Fruit fly (Drosophila melanogaster) whole organism, embryonic: ENCODE data around the gene Tgt.
A peak's percentile ranks its signal among the peaks of the same experiment; 100 is the strongest.

Experiments used
- Bgb ChIP-seq: fragments of 200-800 bp; sonication (Bioruptor generic); IDR thresholded peaks from 2 replicates; pipeline ENCODE4 v1.3.6; 2022; ENCODE audit warnings: missing biosample characterization, missing genetic modification characterization; ENCODE audit not compliant: partially characterized antibody
- Blimp-1 ChIP-seq: fragments of 200-800 bp; sonication (Bioruptor generic); optimal IDR thresholded peaks from 3 replicates; lab custom pipeline; 2018; ENCODE audit warnings: missing biosample characterization, missing genetic modification characterization, mild to moderate bottlenecking, moderate library complexity, missing genetic modification reagents
- CG10267 ChIP-seq: fragments of 200-800 bp; sonication (Bioruptor generic); optimal IDR thresholded peaks from 2 replicates; lab custom pipeline; 2018; ENCODE audit warnings: missing biosample characterization, mild to moderate bottlenecking, missing genetic modification characterization, moderate library complexity
- CG10654 ChIP-seq: fragments of 200-800 bp; sonication (Bioruptor generic); optimal IDR thresholded peaks from 2 replicates; lab custom pipeline; 2016; ENCODE audit warnings: missing biosample characterization, missing genetic modification characterization
- CG10959 ChIP-seq: fragments of 200-800 bp; sonication (Bioruptor generic); IDR thresholded peaks from 2 replicates; pipeline ENCODE4 v1.3.6; 2022; ENCODE audit warnings: missing biosample characterization, missing genetic modification characterization
- CG10979 ChIP-seq: fragments of 200-800 bp; sonication (Bioruptor generic); optimal IDR thresholded peaks from 2 replicates; lab custom pipeline; 2018; ENCODE audit warnings: missing biosample characterization, mild to moderate bottlenecking, missing genetic modification characterization, moderate library complexity
- CG11695 ChIP-seq: fragments of 200-800 bp; sonication (Bioruptor generic); IDR thresholded peaks from 3 replicates; pipeline ENCODE4 v1.3.6; 2022; ENCODE audit warnings: missing biosample characterization, missing genetic modification characterization
- CG12659 ChIP-seq: fragments of 200-800 bp; sonication (Bioruptor generic); optimal IDR thresholded peaks from 3 replicates; lab custom pipeline; 2017; ENCODE audit warnings: mild to moderate bottlenecking, missing biosample characterization, missing genetic modification reagents, missing genetic modification characterization
- CG12744 ChIP-seq: fragments of 200-800 bp; sonication (Bioruptor generic); optimal IDR thresholded peaks from 2 replicates; lab custom pipeline; 2016; ENCODE audit warnings: missing biosample characterization, missing genetic modification characterization
- CG14014 ChIP-seq: fragments of 200-800 bp; sonication (Bioruptor generic); IDR thresholded peaks from 2 replicates; pipeline ENCODE4 v1.3.6; 2022; ENCODE audit warnings: missing biosample characterization, missing genetic modification characterization
- CG14667 ChIP-seq: fragments of 200-800 bp; sonication (Bioruptor generic); IDR thresholded peaks from 2 replicates; pipeline ENCODE4 v1.3.6; 2022; ENCODE audit warnings: missing biosample characterization, missing genetic modification characterization
- CG15479 ChIP-seq: fragments of 200-800 bp; sonication (Bioruptor generic); optimal IDR thresholded peaks from 3 replicates; lab custom pipeline; 2019; ENCODE audit warnings: missing biosample characterization, mild to moderate bottlenecking, missing genetic modification characterization, moderate library complexity
- CG17385 ChIP-seq: fragments of 200-800 bp; sonication (Bioruptor generic); optimal IDR thresholded peaks from 3 replicates; lab custom pipeline; 2018; ENCODE audit warnings: missing biosample characterization, mild to moderate bottlenecking, missing genetic modification characterization
- CG18476 ChIP-seq: fragments of 200-800 bp; sonication (Bioruptor generic); optimal IDR thresholded peaks from 2 replicates; lab custom pipeline; 2016; ENCODE audit warnings: missing biosample characterization, mild to moderate bottlenecking, missing genetic modification characterization
- CG30431 ChIP-seq: fragments of 200-800 bp; sonication (Bioruptor generic); optimal IDR thresholded peaks from 2 replicates; lab custom pipeline; 2017; ENCODE audit warnings: missing biosample characterization, missing genetic modification characterization
- CG32532 ChIP-seq: fragments of 200-800 bp; sonication (Bioruptor generic); IDR thresholded peaks from 2 replicates; pipeline ENCODE4 v1.3.6; 2022; ENCODE audit warnings: missing biosample characterization, missing genetic modification characterization
- CG4404 ChIP-seq: fragments of 200-800 bp; sonication (Bioruptor generic); IDR thresholded peaks from 2 replicates; pipeline ENCODE4 v1.3.6; 2022; ENCODE audit warnings: missing biosample characterization, missing genetic modification characterization
- CG7963 ChIP-seq: fragments of 200-800 bp; sonication (Bioruptor generic); IDR thresholded peaks from 3 replicates; pipeline ENCODE4 v1.3.6; 2022; ENCODE audit warnings: missing biosample characterization, missing genetic modification characterization; ENCODE audit not compliant: partially characterized antibody
- CG8944 ChIP-seq: fragments of 200-800 bp; sonication (Bioruptor generic); optimal IDR thresholded peaks from 3 replicates; lab custom pipeline; 2016; ENCODE audit warnings: missing biosample characterization, missing genetic modification characterization
- CG9437 ChIP-seq: fragments of 200-800 bp; sonication (Bioruptor generic); optimal IDR thresholded peaks from 2 replicates; lab custom pipeline; 2018; ENCODE audit warnings: missing biosample characterization, mild to moderate bottlenecking, missing genetic modification characterization
- CG9797 ChIP-seq: fragments of 200-800 bp; sonication (Bioruptor generic); optimal IDR thresholded peaks from 3 replicates; lab custom pipeline; 2018; ENCODE audit warnings: missing biosample characterization, mild to moderate bottlenecking, missing genetic modification characterization
- CHES-1-like ChIP-seq: fragments of 200-800 bp; sonication (Bioruptor generic); optimal IDR thresholded peaks from 2 replicates; lab custom pipeline; 2016; ENCODE audit warnings: missing biosample characterization, missing genetic modification characterization
- Eip74EF ChIP-seq, 2 experiments: fragments of 200-800 bp in 1 of 2; fragments of >200 bp in 1 of 2; sonication (Bioruptor generic) in 1 of 2; optimal IDR thresholded peaks; 2 replicates each; lab custom pipeline; 2017 to 2019; ENCODE audit warnings: missing biosample characterization in 2 of 2, missing genetic modification characterization in 2 of 2, mild to moderate bottlenecking in 1 of 2, moderate library complexity in 1 of 2
- Fer2 ChIP-seq: fragments of 200-800 bp; sonication (Bioruptor generic); optimal IDR thresholded peaks from 2 replicates; lab custom pipeline; 2018; ENCODE audit warnings: missing biosample characterization, mild to moderate bottlenecking, missing genetic modification characterization, moderate library complexity
- GATAe ChIP-seq: fragments of 200-800 bp; sonication (Bioruptor generic); conservative IDR thresholded peaks from 2 replicates; pipeline ENCODE4 v1.3.6; 2022; ENCODE audit warnings: missing biosample characterization, missing genetic modification characterization
- Hand ChIP-seq: fragments of 200-800 bp; sonication (Bioruptor generic); optimal IDR thresholded peaks from 2 replicates; lab custom pipeline; 2017; ENCODE audit warnings: mild to moderate bottlenecking, missing biosample characterization, missing genetic modification reagents, missing genetic modification characterization
- Hr3 ChIP-seq: fragments of 200-800 bp; sonication (Bioruptor generic); optimal IDR thresholded peaks from 3 replicates; lab custom pipeline; 2016; ENCODE audit warnings: missing biosample characterization, missing genetic modification characterization
- Mes4 ChIP-seq: fragments of 200-800 bp; sonication (Bioruptor generic); optimal IDR thresholded peaks from 2 replicates; lab custom pipeline; 2016; ENCODE audit warnings: missing biosample characterization, missing genetic modification characterization
- NfI ChIP-seq: fragments of 200-800 bp; sonication (Bioruptor generic); optimal IDR thresholded peaks from 3 replicates; lab custom pipeline; 2018; ENCODE audit warnings: missing biosample characterization, mild to moderate bottlenecking, missing genetic modification characterization, moderate library complexity
- br ChIP-seq: fragments of >200 bp; optimal IDR thresholded peaks from 2 replicates; lab custom pipeline; 2017
- cad ChIP-seq: fragments of >200 bp; optimal IDR thresholded peaks from 2 replicates; lab custom pipeline; 2017; ENCODE audit warnings: missing biosample characterization, missing genetic modification characterization
- cg ChIP-seq: fragments of 200-800 bp; sonication (Bioruptor generic); optimal IDR thresholded peaks from 3 replicates; lab custom pipeline; 2019; ENCODE audit warnings: missing biosample characterization, mild to moderate bottlenecking, missing genetic modification characterization, moderate library complexity
- crol ChIP-seq: fragments of 200-800 bp; sonication (Bioruptor generic); IDR thresholded peaks from 2 replicates; pipeline ENCODE4 v1.3.6; 2022; ENCODE audit warnings: missing biosample characterization, missing genetic modification characterization
- cwo ChIP-seq: fragments of 200-800 bp; sonication (Bioruptor generic); optimal IDR thresholded peaks from 3 replicates; lab custom pipeline; 2017; ENCODE audit warnings: missing biosample characterization, missing genetic modification characterization, mild to moderate bottlenecking, moderate library complexity, missing genetic modification reagents
- dimm ChIP-seq: fragments of 200-800 bp; sonication (Bioruptor generic); IDR thresholded peaks from 2 replicates; pipeline ENCODE4 v1.3.6; 2022; ENCODE audit warnings: missing biosample characterization, missing genetic modification characterization
- dysf ChIP-seq: fragments of 200-800 bp; sonication (Bioruptor generic); IDR thresholded peaks from 3 replicates; pipeline ENCODE4 v1.3.6; 2022; ENCODE audit warnings: missing biosample characterization, missing genetic modification characterization
- esg ChIP-seq: fragments of 200-800 bp; sonication (Bioruptor generic); conservative IDR thresholded peaks from 2 replicates; pipeline ENCODE4 v1.3.6; 2022; ENCODE audit warnings: missing biosample characterization, missing genetic modification characterization
- fru ChIP-seq: fragments of >200 bp; optimal IDR thresholded peaks from 2 replicates; lab custom pipeline; 2017
- gsb ChIP-seq: fragments of 200-800 bp; sonication (Bioruptor generic); IDR thresholded peaks from 2 replicates; pipeline ENCODE4 v1.3.6; 2022; ENCODE audit warnings: missing biosample characterization, missing genetic modification characterization
- ham ChIP-seq: fragments of 200-800 bp; sonication (Bioruptor generic); IDR thresholded peaks from 2 replicates; pipeline ENCODE4 v1.3.6; 2022; ENCODE audit warnings: missing biosample characterization, missing genetic modification characterization
- insv ChIP-seq, 2 experiments: fragments of 200-800 bp; sonication (Bioruptor generic); optimal IDR thresholded peaks; 3 replicates each; lab custom pipeline; 2016 to 2018; ENCODE audit warnings: missing biosample characterization in 2 of 2, missing genetic modification characterization in 2 of 2
- nerfin-1 ChIP-seq: fragments of 200-800 bp; sonication (Bioruptor generic); optimal IDR thresholded peaks from 3 replicates; lab custom pipeline; 2019; ENCODE audit warnings: missing biosample characterization, mild to moderate bottlenecking, missing genetic modification characterization, moderate library complexity
- pan ChIP-seq, 4 experiments: fragments of >200 bp in 3 of 4; fragments of 200-800 bp in 1 of 4; sonication (Bioruptor generic) in 1 of 4; optimal IDR thresholded peaks in 3 of 4; IDR thresholded peaks in 1 of 4; 2 replicates each; pipeline versions ENCODE4 v1.3.6 to Lab custom; 2017 to 2022; ENCODE audit warnings: missing biosample characterization in 2 of 4, missing genetic modification characterization in 2 of 4, mixed read lengths in 1 of 4
- prd ChIP-seq, 3 experiments: fragments of >200 bp in 2 of 3; fragments of 200-800 bp in 1 of 3; sonication (Bioruptor generic) in 1 of 3; optimal IDR thresholded peaks in 2 of 3; IDR thresholded peaks in 1 of 3; 2 replicates in 2 of 3; 3 replicates in 1 of 3; pipeline versions ENCODE4 v1.3.6 to Lab custom; 2017 to 2022; ENCODE audit warnings: missing biosample characterization in 1 of 3, missing genetic modification characterization in 1 of 3
- ranshi ChIP-seq: fragments of 200-800 bp; sonication (Bioruptor generic); IDR thresholded peaks from 2 replicates; pipeline ENCODE4 v1.3.6; 2022; ENCODE audit warnings: missing biosample characterization, missing genetic modification characterization
- sd ChIP-seq: fragments of 200-800 bp; sonication (Bioruptor generic); optimal IDR thresholded peaks from 3 replicates; lab custom pipeline; 2018; ENCODE audit warnings: missing biosample characterization, mild to moderate bottlenecking, missing genetic modification characterization, moderate library complexity
- tll ChIP-seq, 2 experiments: fragments of 200-800 bp in 1 of 2; fragments of >200 bp in 1 of 2; sonication (Bioruptor generic) in 1 of 2; optimal IDR thresholded peaks; 2 replicates each; lab custom pipeline; 2017 to 2019; ENCODE audit warnings: missing biosample characterization in 2 of 2, missing genetic modification characterization in 2 of 2, mild to moderate bottlenecking in 1 of 2, moderate library complexity in 1 of 2
- tna ChIP-seq: fragments of 200-800 bp; sonication (Bioruptor generic); IDR thresholded peaks from 2 replicates; pipeline ENCODE4 v1.3.6; 2022; ENCODE audit warnings: missing biosample characterization, missing genetic modification characterization; ENCODE audit not compliant: partially characterized antibody
- trh ChIP-seq: fragments of 200-800 bp; sonication (Bioruptor generic); optimal IDR thresholded peaks from 2 replicates; lab custom pipeline; 2016; ENCODE audit warnings: missing biosample characterization, missing genetic modification characterization
- tx ChIP-seq: fragments of 200-800 bp; sonication (Bioruptor generic); optimal IDR thresholded peaks from 2 replicates; lab custom pipeline; 2016; ENCODE audit warnings: missing biosample characterization, missing genetic modification characterization

The Tgt gene

DNA sequence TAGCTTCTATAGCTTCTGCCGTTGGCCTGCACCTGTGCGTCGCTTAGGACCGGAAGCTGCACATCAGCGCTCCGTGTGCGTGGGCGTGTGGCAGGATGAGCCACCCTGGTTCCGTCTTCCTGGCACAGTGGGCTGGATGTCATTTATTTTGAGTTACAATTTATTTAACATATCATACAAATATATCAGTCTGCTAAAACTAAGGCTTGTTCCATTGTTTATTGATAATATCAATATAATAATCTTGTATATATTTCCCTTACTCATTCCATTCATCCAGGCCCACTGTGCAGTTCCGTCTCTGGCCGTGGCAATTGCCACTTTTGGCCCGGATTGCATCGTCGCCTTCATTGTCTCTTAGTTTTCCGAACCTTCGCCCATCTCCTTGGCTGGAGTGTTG is 30.6 kb downstream of the Tgt start (continued):
- TF ChIP-seq CG14667 (GFP tag; lab: Robert Waterston, UW) (peak; percentile 39), fru (lab: Kevin White, UChicago) (no peak), tx (GFP tag; lab: Kevin White, UChicago) (no peak), CG8944 (GFP tag; lab: Kevin White, UChicago) (no peak), pan (optimal IDR thresholded peaks at IDR 0.05; lab: Kevin White, UChicago) (no peak), pan (GFP tag; optimal IDR thresholded peaks at IDR 0.05 in 1 of 2, IDR thresholded peaks at IDR 0.05 in 1 of 2) (peak in 1 of 2 experiments; percentile 69), CG9797 (GFP tag; lab: Kevin White, UChicago) (no peak), prd (optimal IDR thresholded peaks at IDR 0.05; lab: Kevin White, UChicago) (no peak), prd (GFP tag; IDR thresholded peaks at IDR 0.05; lab: Robert Waterston, UW) (peak; percentile 76), CG10979 (tag; lab: Kevin White, UChicago) (peak; percentile 47), CG32532 (peak; percentile 26; the same call in 1 of the 2 replicates), ranshi (peak; percentile 61; the same call in 1 of the 2 replicates), CG12659 (GFP tag; lab: Kevin White, UChicago) (peak; percentile 11), CG10654 (peak; percentile 23), dysf (GFP tag; lab: Robert Waterston, UW) (peak; percentile 63; the same call in 2 of the 3 replicates), CG14014 (GFP tag; lab: Robert Waterston, UW) (0 out of 2 replicates have a peak, but pooled peaks have one; percentile 13), CHES-1-like (GFP tag; lab: Kevin White, UChicago) (no peak), NfI (GFP tag; lab: Kevin White, UChicago) (peak; percentile 14), Bgb (no peak), GATAe (no peak), esg (peak; percentile 55; the same call in 1 of the 2 replicates), ham (no peak), CG10959 (GFP tag; lab: Robert Waterston, UW) (0 out of 2 replicates have a peak, but pooled peaks have one; percentile 9), insv (GFP tag; optimal IDR thresholded peaks at IDR 0.05; lab: Kevin White, UChicago) (no peak), gsb (GFP tag; lab: Robert Waterston, UW) (no peak), dimm (GFP tag; lab: Robert Waterston, UW) (no peak), CG11695 (GFP tag; lab: Robert Waterston, UW) (0 out of 3 replicates have a peak, but pooled peaks have one; percentile 41), CG10267 (tag; lab: Kevin White, UChicago) (peak; percentile 16), Blimp-1 (peak; percentile 53), tna (no peak), CG15479 (GFP tag; lab: Kevin White, UChicago) (no peak), trh (GFP tag; lab: Kevin White, UChicago) (peak; percentile 4), Hand (GFP tag; lab: Kevin White, UChicago) (peak; percentile 14)

DNA sequence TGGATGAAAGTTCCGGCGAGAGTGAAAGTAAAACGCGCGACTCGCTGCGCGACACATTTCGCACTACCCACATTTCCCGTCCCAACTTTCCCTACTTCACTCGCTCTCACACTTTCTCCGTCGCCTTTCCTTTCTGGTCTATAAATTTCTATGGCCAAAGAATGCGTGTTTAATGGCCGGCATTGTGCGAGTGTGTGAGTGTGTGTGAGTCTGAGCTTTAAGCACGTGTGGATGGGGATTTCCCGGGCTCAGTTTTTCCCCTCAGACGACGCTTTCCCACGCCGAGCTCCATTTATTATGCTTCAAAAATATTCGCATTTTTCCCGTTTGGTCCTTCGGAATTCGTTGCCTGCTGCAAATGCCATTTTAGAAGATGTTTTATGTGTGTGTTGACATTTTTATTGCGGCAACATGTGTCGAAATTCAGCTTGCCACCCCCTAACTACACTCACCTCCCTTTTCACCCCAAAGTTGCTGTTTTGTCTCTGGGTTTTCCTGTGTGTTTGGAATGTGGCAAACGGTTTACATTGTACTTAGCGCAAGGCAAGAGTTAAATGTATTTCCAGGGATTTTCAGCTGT is 33.3 kb downstream of the Tgt start:
- TF ChIP-seq crol, result 0 out of 2 replicates have a peak, but pooled peaks have one; percentile 22
- TF ChIP-seq fru (lab: Kevin White, UChicago), result no peak
- no peak for TF ChIP-seq CG18476 (GFP tag; lab: Kevin White, UChicago)
- no peak for TF ChIP-seq CG4404 (GFP tag; lab: Robert Waterston, UW)
- TF ChIP-seq sd (tag; lab: Kevin White, UChicago), result peak; percentile 60
- TF ChIP-seq CG7963 (GFP tag; lab: Robert Waterston, UW), result no peak
- peak; percentile 86 for TF ChIP-seq nerfin-1
- TF ChIP-seq Eip74EF (GFP tag; optimal IDR thresholded peaks at IDR 0.05; lab: Kevin White, UChicago), result no peak
- TF ChIP-seq Fer2, result no peak
- TF ChIP-seq CG9437 (GFP tag; lab: Kevin White, UChicago), result no peak
- TF ChIP-seq tll (GFP tag; optimal IDR thresholded peaks at IDR 0.05; lab: Kevin White, UChicago), result no peak
- no peak for TF ChIP-seq Hr3 (GFP tag; lab: Kevin White, UChicago)
- TF ChIP-seq CG30431 (GFP tag; lab: Kevin White, UChicago), result no peak
- no peak for TF ChIP-seq cg (GFP tag; lab: Kevin White, UChicago)
- TF ChIP-seq CG12744, result no peak
- no peak for TF ChIP-seq cad (GFP tag; lab: Kevin White, UChicago)
- no peak for TF ChIP-seq cwo
- TF ChIP-seq br, result no peak
- TF ChIP-seq CG17385 (GFP tag; lab: Kevin White, UChicago), result no peak
- TF ChIP-seq Mes4 (GFP tag; lab: Kevin White, UChicago), result no peak
